Worm (Caenorhabditis elegans): ENCODE measurements around the gene F37C12.10.

The F37C12.10 gene

ce11 chrIII:7165816-7166229 lies 22.4 kb downstream of the F37C12.10 start (continued):
- TF ChIP-seq nhr-42 (GFP tag; IDR thresholded peaks at IDR 0.05) (no peak), cey-2 (tag; optimal IDR thresholded peaks at IDR 0.05; ENCODE audit: borderline replicate concordance, insufficient read depth) (no peak), nhr-76 (tag; optimal IDR thresholded peaks at IDR 0.05) (no peak), egl-43 (GFP tag; IDR thresholded peaks at IDR 0.05) (no peak), madf-9 (GFP tag; conservative IDR thresholded peaks at IDR 0.05) (no peak), nhr-102 (tag; optimal IDR thresholded peaks at IDR 0.05) (peak; percentile 77), snpc-1.2 (GFP tag; IDR thresholded peaks at IDR 0.05) (no peak), madf-5 (GFP tag; IDR thresholded peaks at IDR 0.05) (no peak), saeg-2 (GFP tag; IDR thresholded peaks at IDR 0.05) (peak; percentile 58; the same call in 1 of the 2 replicates), hmg-1.1 (GFP tag; IDR thresholded peaks at IDR 0.05) (peak; percentile 8; the same call in 1 of the 2 replicates), php-3 (GFP tag; IDR thresholded peaks at IDR 0.05) (peak; percentile 52), unc-39 (tag; optimal IDR thresholded peaks at IDR 0.05) (no peak), R02D3.7 (tag; optimal IDR thresholded peaks at IDR 0.05) (no peak), dmd-6 (GFP tag; IDR thresholded peaks at IDR 0.05) (peak; percentile 92), ceh-44 (GFP tag; IDR thresholded peaks at IDR 0.05) (no peak), pha-4 (GFP tag; IDR thresholded peaks at IDR 0.05) (no peak), pha-4 (tag; optimal IDR thresholded peaks at IDR 0.05) (peak; percentile 9), ces-1 (GFP tag; optimal IDR thresholded peaks at IDR 0.05) (no peak)

ce11 chrIII:7165276-7165675 lies 22.9 kb downstream of the F37C12.10 start:
- TF ChIP-seq unc-130 (GFP tag; optimal IDR thresholded peaks at IDR 0.05) (peak; percentile 19), cey-2 (tag; optimal IDR thresholded peaks at IDR 0.05; ENCODE audit: borderline replicate concordance, insufficient read depth) (no peak), dve-1 (tag; optimal IDR thresholded peaks at IDR 0.05; ENCODE audit: insufficient read depth) (no peak)

ce11 chrIII:7162065-7162762 lies 26.0 kb downstream of the F37C12.10 start, which contains the start of the genes syf-2 and K04G7.1:
Gene syf-2 (minus strand): TSS chrIII:7162115.
Gene K04G7.1 (plus strand): TSS chrIII:7162712.
- TF ChIP-seq ces-1 (GFP tag; optimal IDR thresholded peaks at IDR 0.05): no peak
- no peak for TF ChIP-seq Y5F2A.4 (GFP tag; optimal IDR thresholded peaks at IDR 0.05)
- peak; percentile 80 for TF ChIP-seq zfp-2 (tag; optimal IDR thresholded peaks at IDR 0.05)
- TF ChIP-seq lin-39 (tag; optimal IDR thresholded peaks at IDR 0.05): no peak
- no peak for TF ChIP-seq lir-3 (tag; optimal IDR thresholded peaks at IDR 0.05)
- peak; percentile 98 for TF ChIP-seq lin-13 (GFP tag; optimal IDR thresholded peaks at IDR 0.05)
- peak; percentile 63 for TF ChIP-seq lin-1 (GFP tag; IDR thresholded peaks at IDR 0.05)
- no peak for TF ChIP-seq daf-8 (GFP tag; IDR thresholded peaks at IDR 0.05)
- no peak for TF ChIP-seq nhr-10 (tag; optimal IDR thresholded peaks at IDR 0.05)
- TF ChIP-seq lsy-2 (tag; optimal IDR thresholded peaks at IDR 0.05): peak; percentile 47 to 96
- TF ChIP-seq dmd-6 (GFP tag; IDR thresholded peaks at IDR 0.05): peak; percentile 84
- peak in 1 of 2 experiments; percentile 48 for TF ChIP-seq mdl-1 (tag; optimal IDR thresholded peaks at IDR 0.05)
- peak; percentile 87 for TF ChIP-seq aha-1 (tag)
- TF ChIP-seq F49E8.2 (tag; optimal IDR thresholded peaks at IDR 0.05; ENCODE audit: borderline replicate concordance): peak; percentile 6
- TF ChIP-seq lin-38 (GFP tag; IDR thresholded peaks at IDR 0.05): peak; percentile 91
- TF ChIP-seq ceh-44 (GFP tag; IDR thresholded peaks at IDR 0.05): no peak
- no peak for TF ChIP-seq madf-5 (GFP tag; IDR thresholded peaks at IDR 0.05)
- TF ChIP-seq saeg-2 (GFP tag; IDR thresholded peaks at IDR 0.05): peak; percentile 74; the same call in 1 of the 2 replicates
- TF ChIP-seq R02D3.7 (tag; optimal IDR thresholded peaks at IDR 0.05): no peak
- peak; percentile 83 for TF ChIP-seq hmg-1.1 (GFP tag; IDR thresholded peaks at IDR 0.05)
- no peak for TF ChIP-seq unc-39 (tag; optimal IDR thresholded peaks at IDR 0.05)
- no peak for TF ChIP-seq ZK337.2 (GFP tag; IDR thresholded peaks at IDR 0.05)
- TF ChIP-seq Y75B8A.6 (GFP tag; IDR thresholded peaks at IDR 0.05): no peak
- no peak for TF ChIP-seq ceh-28 (tag; optimal IDR thresholded peaks at IDR 0.05)
- peak; percentile 83 for TF ChIP-seq F37D6.2 (tag; optimal IDR thresholded peaks at IDR 0.05)
- peak; percentile 35; the same call in 1 of the 2 replicates for TF ChIP-seq D1046.2 (GFP tag; IDR thresholded peaks at IDR 0.05)
- TF ChIP-seq hlh-11 (tag; optimal IDR thresholded peaks at IDR 0.05): peak; percentile 91
- peak; percentile 79 for TF ChIP-seq lin-15B (tag; optimal IDR thresholded peaks at IDR 0.05)
- TF ChIP-seq unc-62 (GFP tag; optimal IDR thresholded peaks at IDR 0.05 in 1 of 2): peak in 1 of 2 experiments; percentile 62
- TF ChIP-seq unc-62 (tag; optimal IDR thresholded peaks at IDR 0.05): no peak
- TF ChIP-seq pqm-1 (tag; optimal IDR thresholded peaks at IDR 0.05): no peak
- peak; percentile 92 for TF ChIP-seq nhr-77 (tag; optimal IDR thresholded peaks at IDR 0.05)
- peak; percentile 48 for TF ChIP-seq nhr-102 (tag; optimal IDR thresholded peaks at IDR 0.05)
- TF ChIP-seq mdt-29 (GFP tag; IDR thresholded peaks at IDR 0.05): peak; percentile 45; the same call in 1 of the 2 replicates
